Fruit fly (Drosophila melanogaster) whole organism, embryonic: ENCODE measurements around the gene Der-2.
A peak's percentile ranks its signal among the peaks of the same experiment; 100 is the strongest.

Experiments used
- Atf-2 ChIP-seq: fragments of 200-800 bp; sonication (Bioruptor generic); optimal IDR thresholded peaks from 2 replicates; lab custom pipeline; 2016; ENCODE audit warnings: missing biosample characterization, missing genetic modification characterization
- CG10321 ChIP-seq: fragments of 200-800 bp; sonication (Bioruptor generic); IDR thresholded peaks from 2 replicates; pipeline ENCODE4 v1.3.6; 2022; ENCODE audit warnings: missing biosample characterization, missing genetic modification characterization
- CG11560 ChIP-seq: fragments of 200-800 bp; sonication (Bioruptor generic); IDR thresholded peaks from 3 replicates; pipeline ENCODE4 v1.3.6; 2022; ENCODE audit warnings: missing biosample characterization, missing genetic modification characterization
- CG12071 ChIP-seq: fragments of 200-800 bp; sonication (Bioruptor generic); optimal IDR thresholded peaks from 3 replicates; lab custom pipeline; 2018; ENCODE audit warnings: missing biosample characterization, mild to moderate bottlenecking, missing genetic modification characterization
- CG14441 ChIP-seq: fragments of 200-800 bp; sonication (Bioruptor generic); IDR thresholded peaks from 2 replicates; pipeline ENCODE4 v1.3.6; 2022; ENCODE audit warnings: missing biosample characterization, missing genetic modification characterization
- CG14965 ChIP-seq: fragments of 200-800 bp; sonication (Bioruptor generic); optimal IDR thresholded peaks from 2 replicates; lab custom pipeline; 2016; ENCODE audit warnings: missing biosample characterization, missing genetic modification characterization, borderline replicate concordance
- CG15269 ChIP-seq: fragments of 200-800 bp; sonication (Bioruptor generic); optimal IDR thresholded peaks from 2 replicates; lab custom pipeline; 2018; ENCODE audit warnings: missing biosample characterization, mild to moderate bottlenecking, missing genetic modification characterization, moderate library complexity
- CG17829 ChIP-seq: fragments of 200-800 bp; optimal IDR thresholded peaks from 2 replicates; lab custom pipeline; 2019; ENCODE audit warnings: missing biosample characterization, mild to moderate bottlenecking, missing genetic modification characterization, moderate library complexity
- CG2116 ChIP-seq: fragments of 200-800 bp; sonication (Bioruptor generic); optimal IDR thresholded peaks from 3 replicates; lab custom pipeline; 2018; ENCODE audit warnings: missing biosample characterization, mild to moderate bottlenecking, missing genetic modification characterization
- CG31224 ChIP-seq: fragments of 200-800 bp; sonication (Bioruptor generic); IDR thresholded peaks from 2 replicates; pipeline ENCODE4 v1.3.6; 2022; ENCODE audit warnings: missing biosample characterization, missing genetic modification characterization
- CG31441 ChIP-seq: fragments of 200-800 bp; sonication (Bioruptor generic); IDR thresholded peaks from 2 replicates; pipeline ENCODE4 v1.3.6; 2022; ENCODE audit warnings: missing biosample characterization, missing genetic modification characterization
- CG32767 ChIP-seq: fragments of 200-800 bp; sonication (Bioruptor generic); IDR thresholded peaks from 2 replicates; pipeline ENCODE4 v1.3.6; 2022; ENCODE audit warnings: missing biosample characterization, missing genetic modification characterization
- CG43689 ChIP-seq: fragments of 200-800 bp; sonication (Bioruptor generic); IDR thresholded peaks from 2 replicates; pipeline ENCODE4 v1.3.6; 2022; ENCODE audit warnings: missing biosample characterization, missing genetic modification characterization
- CG5953 ChIP-seq: fragments of 200-800 bp; sonication (Bioruptor generic); IDR thresholded peaks from 2 replicates; pipeline ENCODE4 v1.3.6; 2022; ENCODE audit warnings: missing biosample characterization, missing genetic modification characterization
- CG7786 ChIP-seq: fragments of 200-800 bp; sonication (Bioruptor generic); optimal IDR thresholded peaks from 2 replicates; lab custom pipeline; 2016; ENCODE audit warnings: missing biosample characterization, missing genetic modification characterization
- CG9932 ChIP-seq: fragments of 200-800 bp; sonication (Bioruptor generic); IDR thresholded peaks from 2 replicates; pipeline ENCODE4 v1.3.6; 2022; ENCODE audit warnings: missing biosample characterization, missing genetic modification characterization
- CkIIα-i1 ChIP-seq: fragments of 200-800 bp; sonication (Bioruptor generic); IDR thresholded peaks from 2 replicates; pipeline ENCODE4 v1.3.6; 2022; ENCODE audit warnings: missing biosample characterization, missing genetic modification characterization
- D19B ChIP-seq: fragments of 200-800 bp; sonication (Bioruptor generic); optimal IDR thresholded peaks from 2 replicates; lab custom pipeline; 2017; ENCODE audit warnings: missing biosample characterization, mild to moderate bottlenecking, missing genetic modification characterization
- HmgD ChIP-seq: fragments of 200-800 bp; sonication (Bioruptor generic); optimal IDR thresholded peaks from 3 replicates; lab custom pipeline; 2016; ENCODE audit warnings: missing biosample characterization, missing genetic modification characterization
- HmgZ ChIP-seq: fragments of 200-800 bp; sonication (Bioruptor generic); optimal IDR thresholded peaks from 2 replicates; lab custom pipeline; 2018; ENCODE audit warnings: missing biosample characterization, mild to moderate bottlenecking, missing genetic modification characterization
- Hr39 ChIP-seq: fragments of >200 bp; optimal IDR thresholded peaks from 2 replicates; lab custom pipeline; 2017
- Jarid2 ChIP-seq: fragments of 200-800 bp; sonication (Bioruptor generic); optimal IDR thresholded peaks from 3 replicates; lab custom pipeline; 2017; ENCODE audit warnings: mild to moderate bottlenecking, missing biosample characterization, missing genetic modification reagents, missing genetic modification characterization
- MBD-R2 ChIP-seq: fragments of 200-800 bp; sonication (Bioruptor generic); IDR thresholded peaks from 2 replicates; pipeline ENCODE4 v1.3.6; 2022; ENCODE audit warnings: missing biosample characterization, missing genetic modification characterization
- Mad ChIP-seq: fragments of 200-800 bp; sonication (Bioruptor generic); optimal IDR thresholded peaks from 2 replicates; lab custom pipeline; 2016; ENCODE audit warnings: missing biosample characterization, missing genetic modification characterization
- NK7.1 ChIP-seq: fragments of 200-800 bp; sonication (Bioruptor generic); optimal IDR thresholded peaks from 3 replicates; lab custom pipeline; 2016; ENCODE audit warnings: missing biosample characterization, missing genetic modification characterization
- Sin3A ChIP-seq: fragments of >200 bp; optimal IDR thresholded peaks from 2 replicates; lab custom pipeline; 2018
- Six4 ChIP-seq: fragments of 200-800 bp; sonication (Bioruptor generic); optimal IDR thresholded peaks from 2 replicates; lab custom pipeline; 2016; ENCODE audit warnings: missing biosample characterization, missing genetic modification characterization
- Sox100B ChIP-seq: fragments of 200-800 bp; sonication (Bioruptor generic); optimal IDR thresholded peaks from 3 replicates; lab custom pipeline; 2018; ENCODE audit warnings: missing biosample characterization, mild to moderate bottlenecking, missing genetic modification characterization
- ase ChIP-seq: fragments of 200-800 bp; sonication (Bioruptor generic); IDR thresholded peaks from 3 replicates; pipeline ENCODE4 v1.3.6; 2022; ENCODE audit warnings: missing biosample characterization, missing genetic modification characterization
- bcd ChIP-seq: fragments of 200-800 bp; sonication (Bioruptor generic); optimal IDR thresholded peaks from 2 replicates; lab custom pipeline; 2017; ENCODE audit warnings: missing biosample characterization, mild to moderate bottlenecking, missing genetic modification characterization
- chif ChIP-seq, 2 experiments: fragments of 200-800 bp; sonication (Bioruptor generic); optimal IDR thresholded peaks; 3 replicates each; lab custom pipeline; 2016; ENCODE audit warnings: missing biosample characterization in 2 of 2, missing genetic modification characterization in 2 of 2
- crp ChIP-seq, 2 experiments: fragments of 200-800 bp; sonication (Bioruptor generic); optimal IDR thresholded peaks; 2 replicates in 1 of 2; 3 replicates in 1 of 2; lab custom pipeline; 2017; ENCODE audit warnings: missing biosample characterization in 2 of 2, missing genetic modification characterization in 2 of 2, mild to moderate bottlenecking in 1 of 2, moderate library complexity in 1 of 2
- disco-r ChIP-seq: fragments of 200-800 bp; sonication (Bioruptor generic); optimal IDR thresholded peaks from 2 replicates; lab custom pipeline; 2016; ENCODE audit warnings: missing biosample characterization, missing genetic modification characterization
- dmrt11E ChIP-seq: fragments of 200-800 bp; sonication (Bioruptor generic); optimal IDR thresholded peaks from 3 replicates; lab custom pipeline; 2018; ENCODE audit warnings: missing biosample characterization, mild to moderate bottlenecking, missing genetic modification characterization, moderate library complexity
- emc ChIP-seq: fragments of 200-800 bp; sonication (Bioruptor generic); optimal IDR thresholded peaks from 2 replicates; lab custom pipeline; 2016; ENCODE audit warnings: missing biosample characterization, missing genetic modification characterization
- en ChIP-seq: fragments of 200-800 bp; sonication (Bioruptor generic); optimal IDR thresholded peaks from 2 replicates; lab custom pipeline; 2016; ENCODE audit warnings: missing biosample characterization, missing genetic modification characterization
- fru ChIP-seq: fragments of >200 bp; optimal IDR thresholded peaks from 2 replicates; lab custom pipeline; 2017
- jing ChIP-seq: fragments of 200-800 bp; sonication (Bioruptor generic); optimal IDR thresholded peaks from 2 replicates; lab custom pipeline; 2018; ENCODE audit warnings: missing biosample characterization, mild to moderate bottlenecking, missing genetic modification characterization
- ken ChIP-seq: fragments of 200-800 bp; sonication (Bioruptor generic); IDR thresholded peaks from 3 replicates; pipeline ENCODE4 v1.3.6; 2022; ENCODE audit warnings: missing biosample characterization, missing genetic modification characterization
- lilli ChIP-seq: fragments of 200-800 bp; sonication (Bioruptor generic); optimal IDR thresholded peaks from 3 replicates; lab custom pipeline; 2016; ENCODE audit warnings: missing biosample characterization, missing genetic modification characterization
- lov ChIP-seq, 2 experiments: fragments of 200-800 bp in 1 of 2; fragments of >200 bp in 1 of 2; sonication (Bioruptor generic) in 1 of 2; IDR thresholded peaks in 1 of 2; optimal IDR thresholded peaks in 1 of 2; 2 replicates in 1 of 2; 3 replicates in 1 of 2; pipeline versions ENCODE4 v1.3.6 to Lab custom; 2017 to 2022; ENCODE audit warnings: missing biosample characterization in 1 of 2, missing genetic modification characterization in 1 of 2
- nmo ChIP-seq: fragments of 200-800 bp; sonication (Bioruptor generic); optimal IDR thresholded peaks from 2 replicates; lab custom pipeline; 2018; ENCODE audit warnings: missing biosample characterization, mild to moderate bottlenecking, missing genetic modification characterization, moderate library complexity
- org-1 ChIP-seq: fragments of 200-800 bp; sonication (Bioruptor generic); optimal IDR thresholded peaks from 2 replicates; lab custom pipeline; 2017; ENCODE audit warnings: missing biosample characterization, missing genetic modification characterization
- p53 ChIP-seq: fragments of 200-800 bp; sonication (Bioruptor generic); optimal IDR thresholded peaks from 2 replicates; lab custom pipeline; 2016; ENCODE audit warnings: missing biosample characterization, missing genetic modification characterization
- pzg ChIP-seq: fragments of 200-800 bp; sonication (Bioruptor generic); optimal IDR thresholded peaks from 3 replicates; lab custom pipeline; 2018; ENCODE audit warnings: missing biosample characterization, mild to moderate bottlenecking, missing genetic modification characterization, moderate library complexity
- ranshi ChIP-seq: fragments of 200-800 bp; sonication (Bioruptor generic); IDR thresholded peaks from 2 replicates; pipeline ENCODE4 v1.3.6; 2022; ENCODE audit warnings: missing biosample characterization, missing genetic modification characterization
- scrt ChIP-seq: fragments of 200-800 bp; sonication (Bioruptor generic); optimal IDR thresholded peaks from 2 replicates; lab custom pipeline; 2018; ENCODE audit warnings: missing biosample characterization, mild to moderate bottlenecking, missing genetic modification characterization, moderate library complexity
- so ChIP-seq: fragments of 200-800 bp; sonication (Bioruptor generic); IDR thresholded peaks from 3 replicates; pipeline ENCODE4 v1.3.6; 2022; ENCODE audit warnings: missing biosample characterization, missing genetic modification characterization
- sqz ChIP-seq: fragments of 200-800 bp; sonication (Bioruptor generic); optimal IDR thresholded peaks from 3 replicates; lab custom pipeline; 2018; ENCODE audit warnings: missing biosample characterization, mild to moderate bottlenecking, missing genetic modification characterization
- yki ChIP-seq: fragments of >200 bp; optimal IDR thresholded peaks from 3 replicates; lab custom pipeline; 2018
- zen ChIP-seq: fragments of 200-800 bp; sonication (Bioruptor generic); optimal IDR thresholded peaks from 3 replicates; lab custom pipeline; 2018; ENCODE audit warnings: missing biosample characterization, mild to moderate bottlenecking, missing genetic modification characterization, moderate library complexity
- zf30C ChIP-seq: fragments of 200-800 bp; sonication (Bioruptor generic); optimal IDR thresholded peaks from 3 replicates; lab custom pipeline; 2018; ENCODE audit warnings: missing biosample characterization, mild to moderate bottlenecking, missing genetic modification characterization

Gene Der-2

dm6 chr3R:16524178-16524577 lies 40.2 kb upstream of the Der-2 start (continued):
- TF ChIP-seq CG31224 (GFP tag; lab: Robert Waterston, UW), result no peak
- no peak for TF ChIP-seq HmgZ
- TF ChIP-seq jing (GFP tag; lab: Kevin White, UChicago), result peak; percentile 33
- TF ChIP-seq CG31441, result peak; percentile 92
- TF ChIP-seq yki (lab: Kevin White, UChicago), result no peak
- TF ChIP-seq CG11560 (tag; lab: Robert Waterston, UW), result 0 out of 3 replicates have a peak, but pooled peaks have one; percentile 19
- TF ChIP-seq CG14965 (GFP tag; lab: Kevin White, UChicago), result no peak
- peak; percentile 22; the same call in 1 of the 2 replicates for TF ChIP-seq MBD-R2
- TF ChIP-seq scrt (GFP tag; lab: Kevin White, UChicago), result peak; percentile 53
- TF ChIP-seq disco-r, result no peak
- TF ChIP-seq p53 (GFP tag; lab: Kevin White, UChicago), result peak; percentile 12
- TF ChIP-seq Hr39, result no peak
- TF ChIP-seq lov (optimal IDR thresholded peaks at IDR 0.05; lab: Kevin White, UChicago), result no peak
- peak; percentile 62; the same call in 1 of the 3 replicates for TF ChIP-seq lov (GFP tag; IDR thresholded peaks at IDR 0.05; lab: Robert Waterston, UW)
- peak; percentile 88 for TF ChIP-seq zen
- no peak for TF ChIP-seq HmgD (GFP tag; lab: Kevin White, UChicago)
- no peak for TF ChIP-seq CG10321
- TF ChIP-seq CG12071 (GFP tag; lab: Kevin White, UChicago), result peak; percentile 46
- no peak for TF ChIP-seq crp (GFP tag; optimal IDR thresholded peaks at IDR 0.05; lab: Kevin White, UChicago)
- peak; percentile 10 for TF ChIP-seq zf30C
- TF ChIP-seq CG5953, result peak; percentile 86
- peak; percentile 34 for TF ChIP-seq CG15269 (tag; lab: Kevin White, UChicago)
- peak; percentile 84 for TF ChIP-seq Sox100B (GFP tag; lab: Kevin White, UChicago)
- TF ChIP-seq CG7786, result no peak
- TF ChIP-seq nmo (GFP tag; lab: Kevin White, UChicago), result peak; percentile 70
- peak; percentile 54; the same call in 1 of the 2 replicates for TF ChIP-seq CG14441 (GFP tag; lab: Robert Waterston, UW)
- TF ChIP-seq emc, result no peak
- TF ChIP-seq Atf-2, result no peak
- peak; percentile 54; the same call in 1 of the 3 replicates for TF ChIP-seq ken (GFP tag; lab: Robert Waterston, UW)
- TF ChIP-seq Mad (GFP tag; lab: Kevin White, UChicago), result no peak
- TF ChIP-seq D19B (GFP tag; lab: Kevin White, UChicago), result no peak
- TF ChIP-seq pzg (GFP tag; lab: Kevin White, UChicago), result no peak
- no peak for TF ChIP-seq CG9932
- peak; percentile 73; the same call in 2 of the 3 replicates for TF ChIP-seq ase (GFP tag; lab: Robert Waterston, UW)
- TF ChIP-seq CG43689 (GFP tag; lab: Robert Waterston, UW), result 0 out of 2 replicates have a peak, but pooled peaks have one; percentile 41
- TF ChIP-seq chif (GFP tag; optimal IDR thresholded peaks at IDR 0.05; lab: Kevin White, UChicago), result peak; percentile 27 to 48
- TF ChIP-seq NK7.1 (GFP tag; lab: Kevin White, UChicago), result peak; percentile 32
- no peak for TF ChIP-seq lilli
- TF ChIP-seq bcd, result peak; percentile 46
- no peak for TF ChIP-seq Sin3A (lab: Kevin White, UChicago)
- TF ChIP-seq dmrt11E (tag; lab: Kevin White, UChicago), result peak; percentile 49
- peak; percentile 24 for TF ChIP-seq sqz (GFP tag; lab: Kevin White, UChicago)
- no peak for TF ChIP-seq Jarid2 (GFP tag; lab: Kevin White, UChicago)
- no peak for TF ChIP-seq CkIIα-i1 (GFP tag; lab: Robert Waterston, UW)
- TF ChIP-seq Six4 (GFP tag; lab: Kevin White, UChicago), result peak; percentile 37
- TF ChIP-seq ranshi (GFP tag; lab: Robert Waterston, UW), result peak; percentile 77
- TF ChIP-seq CG17829 (tag; lab: Kevin White, UChicago), result peak; percentile 90
- no peak for TF ChIP-seq en (GFP tag; lab: Kevin White, UChicago)
- TF ChIP-seq CG32767 (GFP tag; lab: Robert Waterston, UW), result peak; percentile 72
- TF ChIP-seq fru (lab: Kevin White, UChicago), result no peak
- TF ChIP-seq CG2116 (GFP tag; lab: Kevin White, UChicago), result no peak
- TF ChIP-seq org-1 (GFP tag; lab: Kevin White, UChicago), result no peak
- TF ChIP-seq so (GFP tag; lab: Robert Waterston, UW), result peak; percentile 83
